Fruit fly (Drosophila melanogaster) whole organism: Measurements from ENCODE around the gene Prosalpha4.

ENCODE experiments used
- CG8478 ChIP-seq: fragments of >200 bp; optimal IDR thresholded peaks from 2 replicates; lab custom pipeline; 2018; ENCODE audit warnings: inconsistent platforms
- Dll ChIP-seq: fragments of >200 bp; optimal IDR thresholded peaks from 2 replicates; lab custom pipeline; 2017
- EcR ChIP-seq, 2 experiments: fragments of >200 bp; optimal IDR thresholded peaks; 2 replicates each; lab custom pipeline; 2017; ENCODE audit warnings: missing biosample characterization in 2 of 2, missing genetic modification characterization in 2 of 2, missing genetic modification reagents in 2 of 2
- psq ChIP-seq: fragments of >200 bp; optimal IDR thresholded peaks from 2 replicates; lab custom pipeline; 2017

DNA sequence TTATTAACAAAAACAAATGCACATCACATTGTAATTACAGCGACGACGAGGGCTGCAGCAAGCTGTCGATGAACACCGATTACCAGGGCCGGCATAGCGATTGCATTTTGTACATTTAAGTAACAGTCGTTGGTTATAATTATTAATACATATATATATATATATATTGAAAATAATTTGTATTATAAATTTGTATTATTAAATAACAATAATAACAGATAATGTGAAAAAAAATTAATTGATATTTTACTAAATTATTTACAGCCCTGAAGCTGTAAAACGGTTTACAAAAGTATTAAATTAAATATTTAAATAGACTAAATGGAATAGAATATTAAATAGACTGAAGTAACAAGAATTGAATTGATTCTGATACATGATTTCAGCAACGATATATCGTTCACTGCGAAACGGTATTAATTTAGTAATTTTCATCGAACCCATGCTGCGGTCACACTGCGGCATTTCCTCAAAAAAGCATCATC is at the start of gene Prosalpha4, which contains the start of gene kat80:
- TF ChIP-seq CG8478 (lab: Kevin White, UChicago) (no peak), psq (no peak), Dll (no peak), EcR (GFP tag; optimal IDR thresholded peaks at IDR 0.05; lab: Kevin White, UChicago) (no peak)
